Fruit fly (Drosophila melanogaster) whole organism, embryonic: Measurements from ENCODE around the gene CG8135.

ENCODE experiments used
- CG12071 ChIP-seq: fragments of 200-800 bp; sonication (Bioruptor generic); optimal IDR thresholded peaks from 3 replicates; lab custom pipeline; 2018; ENCODE audit warnings: missing biosample characterization, mild to moderate bottlenecking, missing genetic modification characterization
- CG16815 ChIP-seq: fragments of 200-800 bp; sonication (Bioruptor generic); optimal IDR thresholded peaks from 3 replicates; lab custom pipeline; 2017; ENCODE audit warnings: missing biosample characterization, mild to moderate bottlenecking, missing genetic modification characterization
- CG2129 ChIP-seq: fragments of 200-800 bp; sonication (Bioruptor generic); IDR thresholded peaks from 2 replicates; pipeline ENCODE4 v1.3.6; 2022; ENCODE audit warnings: missing biosample characterization, missing genetic modification characterization; ENCODE audit not compliant: partially characterized antibody
- CG31365 ChIP-seq: fragments of 200-800 bp; sonication (Bioruptor generic); optimal IDR thresholded peaks from 2 replicates; lab custom pipeline; 2018; ENCODE audit warnings: missing biosample characterization, mild to moderate bottlenecking, missing genetic modification characterization
- CG8290 ChIP-seq, 3 experiments: fragments of 200-800 bp; sonication (Bioruptor generic); optimal IDR thresholded peaks; 2 replicates each; lab custom pipeline; 2016 to 2019; ENCODE audit warnings: missing biosample characterization in 3 of 3, missing genetic modification characterization in 3 of 3, mild to moderate bottlenecking in 2 of 3, moderate library complexity in 1 of 3
- CG9817 ChIP-seq: fragments of 200-800 bp; sonication (Bioruptor generic); optimal IDR thresholded peaks from 2 replicates; lab custom pipeline; 2018; ENCODE audit warnings: missing biosample characterization, mild to moderate bottlenecking, missing genetic modification characterization, moderate library complexity
- Hr78 ChIP-seq, 2 experiments: fragments of 200-800 bp in 1 of 2; fragments of >200 bp in 1 of 2; sonication (Bioruptor generic) in 1 of 2; optimal IDR thresholded peaks; 2 replicates each; lab custom pipeline; 2017 to 2019; ENCODE audit warnings: missing biosample characterization in 2 of 2, missing genetic modification characterization in 2 of 2, mild to moderate bottlenecking in 1 of 2, moderate library complexity in 1 of 2
- Mad ChIP-seq: fragments of 200-800 bp; sonication (Bioruptor generic); optimal IDR thresholded peaks from 2 replicates; lab custom pipeline; 2016; ENCODE audit warnings: missing biosample characterization, missing genetic modification characterization
- dan ChIP-seq: fragments of 200-800 bp; sonication (Bioruptor generic); IDR thresholded peaks from 2 replicates; pipeline ENCODE4 v1.3.6; 2022; ENCODE audit warnings: missing biosample characterization, missing genetic modification characterization
- pan ChIP-seq, 4 experiments: fragments of >200 bp in 3 of 4; fragments of 200-800 bp in 1 of 4; sonication (Bioruptor generic) in 1 of 4; optimal IDR thresholded peaks in 3 of 4; IDR thresholded peaks in 1 of 4; 2 replicates each; pipeline versions ENCODE4 v1.3.6 to Lab custom; 2017 to 2022; ENCODE audit warnings: missing biosample characterization in 2 of 4, missing genetic modification characterization in 2 of 4, mixed read lengths in 1 of 4
- stwl ChIP-seq: fragments of 200-800 bp; sonication (Bioruptor generic); optimal IDR thresholded peaks from 3 replicates; lab custom pipeline; 2018; ENCODE audit warnings: missing biosample characterization, mild to moderate bottlenecking, missing genetic modification characterization, moderate library complexity
- tio ChIP-seq: fragments of 200-800 bp; sonication (Bioruptor generic); optimal IDR thresholded peaks from 2 replicates; lab custom pipeline; 2017; ENCODE audit warnings: missing biosample characterization, missing genetic modification characterization, inconsistent platforms

DNA sequence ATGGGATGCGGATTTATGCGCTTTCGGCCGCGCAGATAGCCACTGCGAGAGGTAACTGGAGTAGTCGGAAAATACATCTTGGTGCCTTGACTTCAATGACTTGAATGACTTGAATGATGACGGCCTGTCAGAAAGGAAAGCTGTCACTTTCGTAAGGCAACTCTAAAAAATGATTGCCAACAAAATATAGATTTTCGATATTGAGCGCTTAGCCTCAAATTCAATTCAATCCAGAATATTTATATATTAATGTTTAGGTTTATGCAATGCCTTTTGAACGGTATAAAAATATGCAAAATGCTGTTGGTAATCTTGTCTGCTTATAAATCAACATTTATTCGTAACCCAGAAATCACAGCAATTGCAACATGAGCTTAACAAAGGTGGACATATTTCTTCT, 3.9 kb downstream of the CG8135 start, which contains the start of gene CG44261:
- TF ChIP-seq pan (optimal IDR thresholded peaks at IDR 0.05; lab: Kevin White, UChicago) (no peak), pan (GFP tag; optimal IDR thresholded peaks at IDR 0.05 in 1 of 2, IDR thresholded peaks at IDR 0.05 in 1 of 2) (no peak), CG9817 (no peak), tio (GFP tag; lab: Kevin White, UChicago) (no peak), CG2129 (GFP tag; lab: Robert Waterston, UW) (no peak), CG31365 (tag; lab: Kevin White, UChicago) (no peak), Hr78 (GFP tag; optimal IDR thresholded peaks at IDR 0.05; lab: Kevin White, UChicago) (no peak), CG16815 (GFP tag; lab: Kevin White, UChicago) (no peak), CG8290 (GFP tag; optimal IDR thresholded peaks at IDR 0.05; lab: Kevin White, UChicago) (no peak), CG8290 (tag; optimal IDR thresholded peaks at IDR 0.05; lab: Kevin White, UChicago) (no peak), CG12071 (GFP tag; lab: Kevin White, UChicago) (no peak), dan (GFP tag; lab: Robert Waterston, UW) (no peak), Mad (no peak), stwl (tag; lab: Kevin White, UChicago) (no peak)
